Fruit fly (Drosophila melanogaster) whole organism, pupa: ENCODE data around the gene Lamtor3.

Experiments
- CG17806 ChIP-seq: fragments of 200-800 bp; sonication (Bioruptor generic); optimal IDR thresholded peaks from 2 replicates; lab custom pipeline; 2018; ENCODE audit warnings: missing biosample characterization, mild to moderate bottlenecking, missing genetic modification characterization, moderate library complexity
- EcR ChIP-seq: fragments of 200-800 bp; sonication (Bioruptor generic); optimal IDR thresholded peaks from 3 replicates; lab custom pipeline; 2019; ENCODE audit warnings: missing biosample characterization, missing genetic modification characterization, mild to moderate bottlenecking, moderate library complexity, missing genetic modification reagents
- Snoo ChIP-seq: fragments of 200-800 bp; sonication (Bioruptor generic); optimal IDR thresholded peaks from 3 replicates; lab custom pipeline; 2017; ENCODE audit warnings: missing biosample characterization, mild to moderate bottlenecking, missing genetic modification characterization, inconsistent platforms
- fd96Ca ChIP-seq: fragments of 200-800 bp; sonication (Bioruptor generic); IDR thresholded peaks from 3 replicates; pipeline ENCODE4 v1.3.6; 2022; ENCODE audit warnings: missing biosample characterization, missing genetic modification characterization
- gl ChIP-seq: fragments of 200-800 bp; sonication (Bioruptor generic); optimal IDR thresholded peaks from 2 replicates; lab custom pipeline; 2018; ENCODE audit warnings: missing biosample characterization, mild to moderate bottlenecking, missing genetic modification characterization

dm6 chr2L:17500946-17501451, 20.0 kb downstream of the Lamtor3 start, which contains the start of the genes mEFTs and Dhc36C:
- TF ChIP-seq Snoo (tag; lab: Kevin White, UChicago) (no peak), EcR (GFP tag; lab: Kevin White, UChicago) (no peak), fd96Ca (no peak), CG17806 (tag; lab: Kevin White, UChicago) (no peak), gl (tag; lab: Kevin White, UChicago) (no peak)
